Fruit fly (Drosophila melanogaster): ENCODE data around the gene CG43342.

CG43342 gene

DNA sequence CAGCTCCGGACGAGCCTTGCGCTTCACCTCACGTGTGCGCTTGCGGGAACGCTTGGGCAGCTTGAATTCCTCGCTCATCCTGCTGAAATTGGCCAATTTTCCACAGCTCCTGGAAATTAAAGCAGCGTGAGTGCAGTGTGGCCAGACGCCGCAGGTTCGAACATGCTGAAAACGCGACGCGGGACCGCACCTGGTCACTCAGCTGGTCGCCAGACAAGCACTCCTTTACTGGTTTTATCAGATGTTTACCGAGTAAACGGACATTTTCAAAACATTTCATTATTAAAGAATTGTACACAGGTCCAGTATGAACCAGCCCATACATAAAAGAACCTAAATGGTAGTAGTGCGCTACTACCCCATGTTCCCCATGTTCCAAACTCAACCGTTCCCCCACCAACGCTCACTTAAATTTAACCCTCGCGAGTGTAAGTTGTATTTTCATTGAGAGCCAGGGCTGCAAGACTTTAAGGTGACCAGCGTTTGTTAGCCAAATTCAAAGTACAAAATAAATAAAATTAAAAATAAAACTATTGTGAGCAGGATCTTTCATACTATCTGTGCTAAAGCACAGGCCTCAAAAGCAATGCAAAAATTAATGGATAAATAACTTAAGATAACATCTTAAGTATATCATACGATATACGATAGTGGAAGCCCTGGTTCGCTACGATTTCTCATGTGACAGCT lies 18.8 kb upstream of the CG43342 start, which contains the start of the genes JMJD6, CG7071 and Muted:
Gene JMJD6 (minus strand): TSS at position 154 of the 690 bp plus-strand sequence.
Gene CG7071 (plus strand): TSS at position 403 of the 690 bp plus-strand sequence.
Gene Muted (plus strand): TSS at position 403 of the 690 bp plus-strand sequence.
- no peak for TF ChIP-seq CG8478 (optimal IDR thresholded peaks at IDR 0.05)
- TF ChIP-seq usp (GFP tag; optimal IDR thresholded peaks at IDR 0.05) = no peak
- TF ChIP-seq Dll (optimal IDR thresholded peaks at IDR 0.05) = no peak
- no peak for TF ChIP-seq pan (optimal IDR thresholded peaks at IDR 0.05)
- TF ChIP-seq EcR (GFP tag; optimal IDR thresholded peaks at IDR 0.05) = no peak
- no peak for TF ChIP-seq psq (optimal IDR thresholded peaks at IDR 0.05)

DNA sequence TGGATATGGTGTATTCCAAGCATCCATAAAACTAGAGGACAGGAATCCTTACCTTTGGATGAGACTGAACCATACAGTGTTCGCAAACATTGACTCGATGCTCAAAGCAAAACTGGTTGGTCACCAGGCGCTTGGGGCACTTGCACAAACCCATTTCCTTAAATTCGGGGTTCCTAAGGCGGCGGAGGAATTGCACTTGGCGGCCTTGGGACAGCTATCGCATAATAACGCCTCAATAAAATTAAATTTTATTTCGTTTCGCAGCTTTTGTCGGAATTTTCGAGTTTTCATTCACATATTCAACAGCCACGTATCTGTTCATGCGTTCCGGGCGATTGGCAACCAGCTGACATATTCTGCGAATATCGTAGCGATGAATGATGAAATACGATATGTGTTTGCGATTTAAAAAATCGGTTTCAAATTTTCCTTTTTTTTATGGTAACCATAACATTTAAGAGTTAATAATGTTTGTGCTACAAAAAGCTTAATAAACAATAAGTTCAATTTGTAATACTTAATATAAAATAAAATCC lies 15.4 kb upstream of the CG43342 start, which contains the start of gene CG5382:
Gene CG5382 (minus strand): TSS at position 324 of the 536 bp plus-strand sequence.
- TF ChIP-seq pan (optimal IDR thresholded peaks at IDR 0.05) = no peak
- no peak for TF ChIP-seq CG8478 (optimal IDR thresholded peaks at IDR 0.05)
- no peak for TF ChIP-seq EcR (GFP tag; optimal IDR thresholded peaks at IDR 0.05)
- TF ChIP-seq psq (optimal IDR thresholded peaks at IDR 0.05) = no peak
- no peak for TF ChIP-seq usp (GFP tag; optimal IDR thresholded peaks at IDR 0.05)

DNA sequence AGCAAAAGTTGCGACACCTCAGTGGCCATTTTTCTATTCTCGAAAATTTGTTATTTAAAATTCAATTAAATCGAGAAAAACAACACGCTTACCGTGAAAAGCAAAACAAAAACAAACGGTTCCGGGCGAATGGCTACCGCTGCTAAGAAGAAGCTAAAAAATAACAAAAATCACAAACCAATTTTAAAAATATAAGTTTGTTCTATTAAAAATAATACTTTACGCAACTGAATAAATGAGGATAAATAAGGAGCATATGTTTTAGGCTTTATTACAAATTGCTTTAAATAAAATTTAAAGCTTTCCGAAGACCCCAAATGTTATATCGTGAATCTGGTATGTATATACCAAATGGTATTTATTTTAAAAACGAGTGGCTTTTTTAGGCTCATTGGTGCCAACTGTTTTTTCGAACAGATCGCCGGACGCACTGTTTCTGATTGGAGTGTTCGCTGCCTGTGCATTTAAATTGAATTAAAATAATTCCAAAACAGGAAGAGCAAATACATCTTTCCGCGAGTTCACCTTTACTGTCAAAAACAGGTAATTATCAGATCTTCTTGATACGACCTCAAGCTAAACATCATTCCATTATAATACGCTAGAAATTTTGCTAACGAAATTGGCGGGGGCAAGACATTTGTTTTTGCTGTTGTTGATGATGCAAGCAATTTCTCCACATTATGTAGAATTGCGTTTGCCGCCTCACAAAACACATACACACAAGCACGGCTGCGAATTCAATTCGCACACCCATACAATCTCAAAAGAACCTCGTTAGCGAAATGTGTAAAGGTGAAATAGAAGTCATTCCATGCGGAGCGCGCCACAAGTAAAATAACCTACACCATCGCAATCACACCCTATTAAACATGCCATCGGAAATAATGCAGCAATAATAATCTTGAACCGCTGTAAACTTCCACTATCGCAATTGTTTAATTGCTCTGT lies 13.7 kb upstream of the CG43342 start, which contains the start of the genes Polr3F and PyK:
Gene Polr3F (minus strand): TSS at position 248 of the 951 bp plus-strand sequence.
Gene PyK (plus strand): TSS at position 411 of the 951 bp plus-strand sequence.
- no peak for TF ChIP-seq CG8478 (optimal IDR thresholded peaks at IDR 0.05)
- TF ChIP-seq Dll (optimal IDR thresholded peaks at IDR 0.05) = no peak
- TF ChIP-seq EcR (GFP tag; optimal IDR thresholded peaks at IDR 0.05) = no peak
- TF ChIP-seq usp (GFP tag; optimal IDR thresholded peaks at IDR 0.05) = no peak
- TF ChIP-seq psq (optimal IDR thresholded peaks at IDR 0.05) = no peak

DNA sequence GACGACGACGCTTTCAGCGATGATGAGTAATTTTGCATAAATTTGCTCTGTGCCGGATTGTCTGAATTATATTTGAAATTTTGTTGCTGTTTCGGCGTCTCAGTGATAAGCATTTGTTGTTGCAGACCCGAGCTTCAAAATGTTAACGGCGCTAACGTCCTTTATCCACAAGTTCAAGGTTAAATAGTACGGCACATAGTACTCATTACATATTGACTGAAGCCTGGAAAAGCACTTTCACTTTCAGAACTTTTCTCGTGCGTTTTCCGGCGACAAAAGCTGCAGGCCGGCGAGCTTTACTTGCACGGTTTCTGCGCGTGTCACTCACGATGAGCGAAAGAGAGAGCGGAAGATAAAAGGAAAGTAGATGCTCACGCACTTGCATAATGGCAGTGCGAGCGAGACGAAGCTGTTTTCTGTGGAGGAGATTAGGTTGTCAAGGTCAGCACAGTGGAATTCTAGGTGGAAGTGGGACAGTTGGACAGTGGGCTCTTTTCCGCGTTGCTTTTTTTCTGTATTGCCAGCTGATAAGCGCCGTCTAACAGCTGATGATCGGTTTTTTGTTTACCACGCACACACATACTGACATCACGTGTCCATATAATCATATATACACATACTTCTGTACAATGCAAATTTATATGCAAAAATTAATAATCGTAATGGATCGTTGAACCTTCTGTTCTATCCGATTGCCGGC lies 12.9 kb upstream of the CG43342 start:
- no peak for TF ChIP-seq usp (GFP tag; optimal IDR thresholded peaks at IDR 0.05)
- TF ChIP-seq psq (optimal IDR thresholded peaks at IDR 0.05) = no peak
- no peak for TF ChIP-seq CG8478 (optimal IDR thresholded peaks at IDR 0.05)
- TF ChIP-seq Dll (optimal IDR thresholded peaks at IDR 0.05) = no peak
- no peak for TF ChIP-seq pan (optimal IDR thresholded peaks at IDR 0.05)
- no peak for TF ChIP-seq EcR (GFP tag; optimal IDR thresholded peaks at IDR 0.05)

DNA sequence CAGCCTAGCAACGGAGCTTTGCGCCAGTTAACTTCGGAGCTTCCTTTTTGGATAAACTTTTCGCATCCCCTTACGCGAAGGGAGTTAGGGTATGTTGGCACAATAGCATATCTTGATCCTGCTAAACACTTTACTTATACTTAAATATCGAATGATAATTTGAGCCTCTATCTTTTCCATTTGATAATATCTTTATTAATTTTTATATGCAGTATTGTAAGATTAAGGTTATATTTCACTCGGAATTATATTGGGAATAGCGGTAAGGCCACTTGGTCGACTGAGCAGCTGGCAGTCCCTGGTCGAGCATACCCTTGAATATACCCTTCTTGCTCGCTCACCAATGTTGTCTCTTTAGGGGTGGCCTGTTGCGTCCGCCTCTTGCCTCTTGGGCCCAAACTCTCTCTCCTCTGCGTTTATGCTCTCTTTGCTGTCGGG lies 12.3 kb upstream of the CG43342 start:
- TF ChIP-seq EcR (GFP tag; optimal IDR thresholded peaks at IDR 0.05) (no peak), pan (optimal IDR thresholded peaks at IDR 0.05) (peak; percentile 72), CG8478 (optimal IDR thresholded peaks at IDR 0.05) (no peak), usp (GFP tag; optimal IDR thresholded peaks at IDR 0.05) (no peak)

DNA sequence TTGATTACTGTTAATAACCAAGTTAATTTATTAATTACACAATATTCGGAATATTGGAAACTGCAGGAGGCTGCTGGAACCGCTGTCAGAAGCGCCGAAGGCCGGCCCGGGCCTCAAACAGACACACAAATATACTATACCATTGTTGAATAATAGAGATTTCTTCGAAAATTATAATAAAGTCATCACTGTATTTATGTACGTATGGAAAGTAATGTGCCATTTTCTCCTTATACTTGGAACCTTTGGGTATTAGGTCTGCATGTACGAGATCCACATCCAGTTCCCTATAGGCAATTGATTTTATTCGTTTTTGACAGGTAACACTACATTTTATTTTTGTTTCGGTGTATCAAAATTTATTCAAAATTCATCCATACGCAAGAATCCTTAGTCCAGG lies 8.6 kb upstream of the CG43342 start, which contains the start of gene CG7069:
Gene CG7069 (plus strand): TSS at position 301 of the 400 bp plus-strand sequence.
- TF ChIP-seq Dll (optimal IDR thresholded peaks at IDR 0.05) (no peak), EcR (GFP tag; optimal IDR thresholded peaks at IDR 0.05) (no peak), usp (GFP tag; optimal IDR thresholded peaks at IDR 0.05) (no peak), psq (optimal IDR thresholded peaks at IDR 0.05) (no peak), pan (optimal IDR thresholded peaks at IDR 0.05) (no peak), CG8478 (optimal IDR thresholded peaks at IDR 0.05) (no peak)

DNA sequence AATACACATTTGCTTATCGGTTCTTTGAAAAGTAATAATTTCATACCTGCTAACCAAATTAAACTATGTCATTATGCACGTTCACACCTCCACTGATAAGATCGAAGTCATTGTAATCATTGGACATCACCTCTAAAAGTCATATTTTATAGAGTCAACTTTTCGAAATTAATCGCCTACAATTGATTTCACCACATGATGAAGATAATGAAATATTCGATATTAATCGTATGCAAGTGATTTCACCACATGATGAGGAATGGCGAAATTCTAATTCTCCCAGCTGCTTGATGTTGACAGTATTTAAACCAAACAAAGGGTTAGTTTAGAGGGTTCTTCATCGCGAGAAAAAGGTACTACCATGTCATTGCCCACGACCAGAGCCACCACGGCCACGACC lies 5.5 kb upstream of the CG43342 start, which contains the start of gene CG18596:
Gene CG18596 (plus strand): TSS at position 250 of the 400 bp plus-strand sequence.
- TF ChIP-seq EcR (GFP tag; optimal IDR thresholded peaks at IDR 0.05) (no peak), psq (optimal IDR thresholded peaks at IDR 0.05) (no peak), Dll (optimal IDR thresholded peaks at IDR 0.05) (no peak), CG8478 (optimal IDR thresholded peaks at IDR 0.05) (no peak), pan (optimal IDR thresholded peaks at IDR 0.05) (no peak), usp (GFP tag; optimal IDR thresholded peaks at IDR 0.05) (no peak)

DNA sequence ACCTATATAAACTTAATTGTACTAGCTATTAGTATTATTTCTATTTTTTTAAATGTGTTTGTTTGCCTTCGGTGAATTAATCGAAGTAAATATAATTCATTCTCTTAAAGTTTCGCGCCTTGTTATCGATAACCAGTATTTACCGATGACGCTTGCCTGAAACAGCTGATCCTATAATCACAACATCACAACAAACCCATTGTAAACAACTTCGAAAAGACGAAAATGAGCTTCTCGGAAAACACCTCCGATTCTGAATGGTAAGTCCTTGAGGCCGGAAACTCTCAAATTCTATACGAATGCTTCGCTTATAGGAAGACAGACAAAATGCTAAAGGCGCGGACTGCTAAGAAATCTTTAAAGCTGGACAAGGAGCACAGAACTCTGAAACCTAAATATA lies 1.2 kb upstream of the CG43342 start, which contains the start of gene CG34149:
Gene CG34149 (plus strand): TSS at position 187 of the 400 bp plus-strand sequence.
- no peak for TF ChIP-seq EcR (GFP tag; optimal IDR thresholded peaks at IDR 0.05)
- TF ChIP-seq CG8478 (optimal IDR thresholded peaks at IDR 0.05) = no peak
- TF ChIP-seq Dll (optimal IDR thresholded peaks at IDR 0.05) = no peak
- no peak for TF ChIP-seq pan (optimal IDR thresholded peaks at IDR 0.05)
- no peak for TF ChIP-seq psq (optimal IDR thresholded peaks at IDR 0.05)
- TF ChIP-seq usp (GFP tag; optimal IDR thresholded peaks at IDR 0.05) = no peak

DNA sequence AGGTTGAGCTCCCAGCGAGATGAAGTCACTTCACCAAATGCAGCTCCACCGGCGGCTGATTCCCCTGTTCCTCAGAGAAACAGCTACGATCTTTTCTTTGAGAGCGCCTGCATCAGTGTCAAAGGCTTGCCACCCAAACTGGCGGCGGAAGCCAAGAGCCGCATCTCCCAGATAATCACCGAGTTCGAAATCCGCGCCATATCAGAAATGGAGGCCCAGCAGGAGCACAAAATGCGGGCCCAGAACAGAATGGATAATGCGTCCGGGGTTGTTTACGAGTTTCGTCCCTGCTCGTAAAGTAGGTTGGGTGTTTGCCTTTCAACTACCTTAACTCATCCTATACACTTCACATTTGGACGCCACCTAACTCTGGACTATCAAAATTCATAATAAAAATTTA lies 595 bp downstream of the CG43342 start, which contains the start of gene Gpdh3:
Gene Gpdh3 (plus strand): TSS at position 301 of the 400 bp plus-strand sequence.
- no peak for TF ChIP-seq CG8478 (optimal IDR thresholded peaks at IDR 0.05)
- no peak for TF ChIP-seq pan (optimal IDR thresholded peaks at IDR 0.05)
- no peak for TF ChIP-seq psq (optimal IDR thresholded peaks at IDR 0.05)
- no peak for TF ChIP-seq EcR (GFP tag; optimal IDR thresholded peaks at IDR 0.05)
- no peak for TF ChIP-seq Dll (optimal IDR thresholded peaks at IDR 0.05)
- TF ChIP-seq usp (GFP tag; optimal IDR thresholded peaks at IDR 0.05) = no peak

DNA sequence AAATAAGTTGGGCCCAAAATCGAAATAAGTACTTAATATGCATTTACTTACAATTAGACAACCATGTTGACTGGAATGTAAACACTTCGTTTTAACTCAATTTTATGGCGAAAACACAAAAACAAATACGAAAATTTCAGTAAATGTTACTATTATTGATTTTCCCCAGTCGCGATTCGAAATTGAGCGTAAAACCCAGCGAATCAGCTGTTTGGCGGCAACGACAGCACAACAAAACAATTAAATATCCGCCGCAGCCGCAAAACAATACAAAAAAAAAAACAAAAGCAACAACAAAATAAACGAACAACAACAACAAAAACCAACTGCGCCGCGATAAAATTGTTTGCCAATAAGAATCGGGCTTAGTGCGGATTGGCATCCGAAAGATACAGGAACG lies 8.5 kb downstream of the CG43342 start, which contains the start of the genes CAH8 and CG7059:
Gene CAH8 (minus strand): TSS at position 101 of the 400 bp plus-strand sequence.
Gene CG7059 (plus strand): TSS at position 167 of the 400 bp plus-strand sequence.
- TF ChIP-seq usp (GFP tag; optimal IDR thresholded peaks at IDR 0.05) (no peak), EcR (GFP tag; optimal IDR thresholded peaks at IDR 0.05) (no peak), CG8478 (optimal IDR thresholded peaks at IDR 0.05) (no peak), Dll (optimal IDR thresholded peaks at IDR 0.05) (no peak), pan (optimal IDR thresholded peaks at IDR 0.05) (no peak), psq (optimal IDR thresholded peaks at IDR 0.05) (no peak)
